Worm (Caenorhabditis elegans) whole organism, L4 larva: ENCODE results near the gene C35A5.3.

Experiments
- F10B5.3 ChIP-seq: sonication (generic microtip); optimal IDR thresholded peaks from 2 replicates; lab custom pipeline; 2016; ENCODE audit warnings: mild to moderate bottlenecking, missing genetic modification characterization, missing compliant biosample characterization
- F37D6.2 ChIP-seq: sonication (generic microtip); optimal IDR thresholded peaks from 2 replicates; lab custom pipeline; 2016; ENCODE audit warnings: mild to moderate bottlenecking, missing genetic modification characterization, missing compliant biosample characterization
- F49E8.2 ChIP-seq: sonication (generic microtip); optimal IDR thresholded peaks from 2 replicates; lab custom pipeline; 2016; ENCODE audit warnings: missing compliant biosample characterization, mild to moderate bottlenecking, missing genetic modification characterization, borderline replicate concordance
- R02D3.7 ChIP-seq: fragments of 150-350 bp; sonication (generic microtip); optimal IDR thresholded peaks from 3 replicates; lab custom pipeline; 2014; ENCODE audit warnings: missing biosample characterization, missing genetic modification characterization
- T20F7.1 ChIP-seq: fragments of 200-800 bp; sonication (Bioruptor generic); optimal IDR thresholded peaks from 2 replicates; lab custom pipeline; 2018; ENCODE audit warnings: mild to moderate bottlenecking, missing genetic modification characterization, missing compliant biosample characterization
- Y105C5A.15 ChIP-seq: fragments of 200-800 bp; sonication (Bioruptor generic); IDR thresholded peaks from 2 replicates; pipeline ENCODE4 v1.3.6; 2022; ENCODE audit warnings: missing genetic modification characterization, missing compliant biosample characterization
- ZK546.5 ChIP-seq, 2 experiments: sonication (generic microtip); optimal IDR thresholded peaks; 2 replicates each; lab custom pipeline; 2017; ENCODE audit warnings: missing biosample characterization in 2 of 2, missing genetic modification characterization in 2 of 2
- ama-1 ChIP-seq: fragments of 150-350 bp; optimal IDR thresholded peaks from 2 replicates; lab custom pipeline; 2014; ENCODE audit warnings: inconsistent platforms, mixed read lengths
- arid-1 ChIP-seq: fragments of 200-800 bp; sonication (Bioruptor generic); conservative IDR thresholded peaks from 2 replicates; pipeline ENCODE4 v1.3.6; 2022; ENCODE audit warnings: missing genetic modification reagents, missing genetic modification characterization, missing compliant biosample characterization
- attf-4 ChIP-seq: sonication (generic microtip); optimal IDR thresholded peaks from 3 replicates; lab custom pipeline; 2017; ENCODE audit warnings: missing biosample characterization, missing genetic modification characterization
- ceh-44 ChIP-seq: fragments of 200-800 bp; sonication (Bioruptor generic); IDR thresholded peaks from 2 replicates; pipeline ENCODE4 v1.3.6; 2022; ENCODE audit warnings: missing genetic modification reagents, missing genetic modification characterization, missing compliant biosample characterization
- ctbp-1 ChIP-seq: fragments of 200-800 bp; sonication (Bioruptor generic); IDR thresholded peaks from 2 replicates; pipeline ENCODE4 v1.3.6; 2022; ENCODE audit warnings: missing genetic modification reagents, missing genetic modification characterization, missing compliant biosample characterization
- daf-12 ChIP-seq: fragments of 150-350 bp; optimal IDR thresholded peaks from 2 replicates; lab custom pipeline; 2014; ENCODE audit warnings: missing biosample characterization, missing genetic modification reagents, missing genetic modification characterization
- daf-8 ChIP-seq: fragments of 200-800 bp; sonication (Bioruptor generic); IDR thresholded peaks from 2 replicates; pipeline ENCODE4 v1.3.6; 2022; ENCODE audit warnings: missing genetic modification characterization, missing compliant biosample characterization
- dmd-8 ChIP-seq: fragments of 200-800 bp; sonication (Bioruptor generic); IDR thresholded peaks from 2 replicates; pipeline ENCODE4 v1.3.6; 2022; ENCODE audit warnings: missing genetic modification characterization, missing compliant biosample characterization
- dmd-9 ChIP-seq: fragments of 200-800 bp; sonication (Bioruptor generic); IDR thresholded peaks from 2 replicates; pipeline ENCODE4 v1.3.6; 2022; ENCODE audit warnings: missing genetic modification reagents, missing genetic modification characterization, missing compliant biosample characterization
- duxl-1 ChIP-seq: sonication (generic microtip); optimal IDR thresholded peaks from 2 replicates; lab custom pipeline; 2016; ENCODE audit warnings: mild to moderate bottlenecking, missing genetic modification characterization, moderate library complexity, missing compliant biosample characterization; ENCODE audit not compliant: poor library complexity
- egl-27 ChIP-seq: sonication (generic microtip); optimal IDR thresholded peaks from 3 replicates; lab custom pipeline; 2017; ENCODE audit warnings: missing biosample characterization, missing genetic modification reagents, missing genetic modification characterization
- egl-43 ChIP-seq: fragments of 200-800 bp; sonication (Bioruptor generic); IDR thresholded peaks from 2 replicates; pipeline ENCODE4 v1.3.6; 2022; ENCODE audit warnings: missing genetic modification reagents, missing genetic modification characterization, missing compliant biosample characterization
- fkh-10 ChIP-seq: fragments of 150-350 bp; optimal IDR thresholded peaks from 2 replicates; lab custom pipeline; 2014; ENCODE audit warnings: missing biosample characterization, missing genetic modification reagents, missing genetic modification characterization
- gei-8 ChIP-seq: fragments of 200-800 bp; sonication (Bioruptor generic); optimal IDR thresholded peaks from 2 replicates; lab custom pipeline; 2018; ENCODE audit warnings: mild to moderate bottlenecking, missing genetic modification characterization, missing compliant biosample characterization
- hif-1 ChIP-seq, 2 experiments: sonication (generic microtip); optimal IDR thresholded peaks; 2 replicates each; lab custom pipeline; 2016 to 2017; ENCODE audit warnings: missing compliant biosample characterization in 2 of 2, missing genetic modification characterization in 2 of 2, missing genetic modification reagents in 2 of 2, missing genotype in 2 of 2, mild to moderate bottlenecking in 1 of 2
- hlh-11 ChIP-seq: fragments of 200-800 bp; sonication (Bioruptor generic); optimal IDR thresholded peaks from 2 replicates; lab custom pipeline; 2018; ENCODE audit warnings: mild to moderate bottlenecking, missing genetic modification characterization, missing compliant biosample characterization
- lin-13 ChIP-seq: fragments of 150-350 bp; optimal IDR thresholded peaks from 2 replicates; lab custom pipeline; 2014; ENCODE audit warnings: missing biosample characterization, missing genetic modification reagents, missing genetic modification characterization
- lin-29 ChIP-seq: fragments of 200-800 bp; sonication (Bioruptor generic); IDR thresholded peaks from 2 replicates; pipeline ENCODE4 v1.3.6; 2022; ENCODE audit warnings: missing genetic modification reagents, missing genetic modification characterization, missing compliant biosample characterization
- lsy-2 ChIP-seq, 2 experiments: fragments of 150-350 bp in 1 of 2; sonication (generic microtip) in 1 of 2; optimal IDR thresholded peaks; 2 replicates each; lab custom pipeline; 2014 to 2017; ENCODE audit warnings: missing biosample characterization in 2 of 2, missing genetic modification characterization in 2 of 2
- mdt-29 ChIP-seq: fragments of 200-800 bp; sonication (Bioruptor generic); IDR thresholded peaks from 2 replicates; pipeline ENCODE4 v1.3.6; 2022; ENCODE audit warnings: missing genetic modification reagents, missing genetic modification characterization, missing compliant biosample characterization
- mes-2 ChIP-seq: sonication (generic microtip); optimal IDR thresholded peaks from 2 replicates; lab custom pipeline; 2016; ENCODE audit warnings: missing genotype, mild to moderate bottlenecking, missing genetic modification characterization, missing compliant biosample characterization; ENCODE audit not compliant: poor library complexity, severe bottlenecking
- mxl-3 ChIP-seq: fragments of 200-800 bp; sonication (Bioruptor generic); optimal IDR thresholded peaks from 2 replicates; lab custom pipeline; 2018; ENCODE audit warnings: mild to moderate bottlenecking, missing genetic modification characterization, missing compliant biosample characterization
- nhr-28 ChIP-seq: fragments of 150-350 bp; optimal IDR thresholded peaks from 2 replicates; lab custom pipeline; 2014; ENCODE audit warnings: missing biosample characterization, missing genetic modification characterization
- nhr-76 ChIP-seq: fragments of 150-350 bp; optimal IDR thresholded peaks from 2 replicates; lab custom pipeline; 2014; ENCODE audit warnings: missing biosample characterization, missing genetic modification characterization
- nhr-77 ChIP-seq: fragments of 150-350 bp; optimal IDR thresholded peaks from 2 replicates; lab custom pipeline; 2014; ENCODE audit warnings: missing biosample characterization, missing genetic modification characterization
- rbr-2 ChIP-seq: sonication (generic microtip); optimal IDR thresholded peaks from 2 replicates; lab custom pipeline; 2016; ENCODE audit warnings: missing genotype, missing genetic modification characterization, missing compliant biosample characterization
- set-16 ChIP-seq: fragments of 200-800 bp; sonication (Bioruptor generic); IDR thresholded peaks from 2 replicates; pipeline ENCODE4 v1.3.6; 2022; ENCODE audit warnings: missing genetic modification reagents, missing genetic modification characterization, missing compliant biosample characterization
- snpc-1.2 ChIP-seq: fragments of 200-800 bp; sonication (Bioruptor generic); IDR thresholded peaks from 2 replicates; pipeline ENCODE4 v1.3.6; 2022; ENCODE audit warnings: missing genetic modification reagents, missing genetic modification characterization, missing compliant biosample characterization
- unc-39 ChIP-seq: sonication (generic microtip); optimal IDR thresholded peaks from 2 replicates; lab custom pipeline; 2017; ENCODE audit warnings: missing biosample characterization, missing genetic modification characterization
- unc-62 ChIP-seq, 3 experiments: fragments of 150-350 bp in 1 of 3; sonication (generic microtip); optimal IDR thresholded peaks in 2 of 3; peaks in 1 of 3; 1 replicate in 1 of 3; 2 replicates in 2 of 3; lab custom pipeline; 2014 to 2017; ENCODE audit warnings: missing biosample characterization in 3 of 3, missing genetic modification characterization in 3 of 3, missing genetic modification reagents in 3 of 3, missing genotype in 1 of 3
- zfp-2 ChIP-seq: sonication (generic microtip); optimal IDR thresholded peaks from 2 replicates; lab custom pipeline; 2016; ENCODE audit warnings: mild to moderate bottlenecking, missing genetic modification characterization, missing compliant biosample characterization
- zfp-3 ChIP-seq: fragments of 200-800 bp; sonication (Bioruptor generic); conservative IDR thresholded peaks from 2 replicates; pipeline ENCODE4 v1.3.6; 2022; ENCODE audit warnings: missing genetic modification reagents, missing genetic modification characterization, missing compliant biosample characterization
- ztf-11 ChIP-seq: fragments of 150-350 bp; optimal IDR thresholded peaks from 2 replicates; lab custom pipeline; 2014; ENCODE audit warnings: missing biosample characterization, missing genetic modification characterization
- ztf-7 ChIP-seq: fragments of 150-350 bp; optimal IDR thresholded peaks from 2 replicates; lab custom pipeline; 2014; ENCODE audit warnings: missing biosample characterization, missing genetic modification characterization

C35A5.3 gene

ce11 chrV:10463276-10463675, 37.9 kb downstream of the C35A5.3 start, which contains the start of gene F22E12.3 (continued):
- TF ChIP-seq ztf-11 (tag; lab: Kevin White, UChicago) (no peak), nhr-77 (no peak)

- peak in 1 of 2 experiments; percentile 94 for TF ChIP-seq unc-62 (GFP tag; optimal IDR thresholded peaks at IDR 0.05 in 1 of 2; lab: Kevin White, UChicago)
- TF ChIP-seq unc-62 (tag; optimal IDR thresholded peaks at IDR 0.05; lab: Kevin White, UChicago) = no peak
- TF ChIP-seq F49E8.2 = no peak
- TF ChIP-seq, all 104 proteins: peak for 1
These were observed 39.1 kb downstream of the C35A5.3 start, which contains the start of gene chw-1 for ce11 chrV:10462066-10462465. Gene chw-1, plus strand, starts transcription at chrV:10462282.

- TF ChIP-seq gei-8 (GFP tag; lab: Kevin White, UChicago) = no peak
- TF ChIP-seq unc-62 (GFP tag; optimal IDR thresholded peaks at IDR 0.05 in 1 of 2; lab: Kevin White, UChicago) = peak in 1 of 2 experiments; percentile 82
- TF ChIP-seq unc-62 (tag; optimal IDR thresholded peaks at IDR 0.05; lab: Kevin White, UChicago) = no peak
- TF ChIP-seq attf-4 = no peak
- TF ChIP-seq nhr-28 (tag; lab: Kevin White, UChicago) = peak; percentile 4
These were observed 40.5 kb downstream of the C35A5.3 start for ce11 chrV:10460685-10461084.

ce11 chrV:10457247-10457646, 43.9 kb downstream of the C35A5.3 start, which contains the start of gene F22E12.1:
Gene F22E12.1, minus strand, starts transcription at chrV:10457347.
- TF ChIP-seq ctbp-1 (GFP tag; lab: Robert Waterston, UW) = no peak

- TF ChIP-seq snpc-1.2 (GFP tag; lab: Robert Waterston, UW) = 0 out of 2 replicates have a peak, but pooled peaks have one; percentile 46
- TF ChIP-seq, all 104 proteins: peak for 1; not testable (repeated sequence) for 103
These were observed 44.4 kb downstream of the C35A5.3 start for ce11 chrV:10456801-10457200.

- no peak for TF ChIP-seq dmd-9
- TF ChIP-seq ZK546.5 (tag; optimal IDR thresholded peaks at IDR 0.05; lab: Kevin White, UChicago) = no peak
- TF ChIP-seq Y105C5A.15 (GFP tag; lab: Robert Waterston, UW) = no peak
- TF ChIP-seq mes-2 (tag; lab: Kevin White, UChicago) = no peak
- TF ChIP-seq rbr-2 (tag; lab: Kevin White, UChicago) = no peak
- no peak for TF ChIP-seq lin-29 (GFP tag; lab: Robert Waterston, UW)
- no peak for TF ChIP-seq R02D3.7
- no peak for TF ChIP-seq daf-8 (GFP tag; lab: Robert Waterston, UW)
- peak; percentile 54 for TF ChIP-seq hlh-11
- peak in 1 of 2 experiments; percentile 3 for TF ChIP-seq unc-62 (GFP tag; optimal IDR thresholded peaks at IDR 0.05 in 1 of 2; lab: Kevin White, UChicago)
- no peak for TF ChIP-seq unc-62 (tag; optimal IDR thresholded peaks at IDR 0.05; lab: Kevin White, UChicago)
- no peak for TF ChIP-seq egl-43 (GFP tag; lab: Robert Waterston, UW)
- no peak for TF ChIP-seq ztf-7
- TF ChIP-seq duxl-1 (tag; lab: Kevin White, UChicago) = no peak
- TF ChIP-seq hif-1 (tag; optimal IDR thresholded peaks at IDR 0.05; lab: Kevin White, UChicago) = peak in 1 of 2 experiments; percentile 24
- TF ChIP-seq egl-27 (tag; lab: Kevin White, UChicago) = no peak
- no peak for TF ChIP-seq ama-1 (lab: Kevin White, UChicago)
- TF ChIP-seq mxl-3 (GFP tag; lab: Kevin White, UChicago) = no peak
- no peak for TF ChIP-seq F10B5.3 (tag; lab: Kevin White, UChicago)
- TF ChIP-seq set-16 (GFP tag; lab: Robert Waterston, UW) = no peak
- TF ChIP-seq zfp-3 (GFP tag; lab: Robert Waterston, UW) = no peak
- TF ChIP-seq mdt-29 = peak; percentile 71; the same call in 1 of the 2 replicates
- TF ChIP-seq fkh-10 = no peak
- TF ChIP-seq T20F7.1 (GFP tag; lab: Kevin White, UChicago) = no peak
- TF ChIP-seq lin-13 = no peak
- TF ChIP-seq dmd-8 (GFP tag; lab: Robert Waterston, UW) = no peak
- TF ChIP-seq F37D6.2 (tag; lab: Kevin White, UChicago) = no peak
- no peak for TF ChIP-seq ceh-44 (GFP tag; lab: Robert Waterston, UW)
- TF ChIP-seq unc-39 (tag; lab: Kevin White, UChicago) = no peak
- TF ChIP-seq lsy-2 (tag; optimal IDR thresholded peaks at IDR 0.05; lab: Kevin White, UChicago) = peak in 1 of 2 experiments; percentile 2
- no peak for TF ChIP-seq daf-12 (tag; lab: Kevin White, UChicago)
- no peak for TF ChIP-seq nhr-76 (tag; lab: Kevin White, UChicago)
- no peak for TF ChIP-seq arid-1 (GFP tag; lab: Robert Waterston, UW)
- TF ChIP-seq zfp-2 (tag; lab: Kevin White, UChicago) = no peak
These were observed 47.7 kb downstream of the C35A5.3 start, which contains the start of gene Y32F6A.5 for ce11 chrV:10453466-10453865. Gene Y32F6A.5, minus strand, starts transcription at chrV:10453605.
